Fruit fly (Drosophila melanogaster) whole organism, prepupa: ENCODE results near the gene Bug22.

Experiments
- CG11902 ChIP-seq: fragments of 200-800 bp; sonication (Bioruptor generic); optimal IDR thresholded peaks from 3 replicates; lab custom pipeline; 2016; ENCODE audit warnings: missing biosample characterization, missing genetic modification characterization
- CG3032 ChIP-seq: fragments of 200-800 bp; optimal IDR thresholded peaks from 2 replicates; lab custom pipeline; 2019; ENCODE audit warnings: missing biosample characterization, mild to moderate bottlenecking, missing genetic modification characterization, moderate library complexity
- CG3919 ChIP-seq: fragments of 200-800 bp; sonication (Bioruptor generic); optimal IDR thresholded peaks from 3 replicates; lab custom pipeline; 2016; ENCODE audit warnings: missing biosample characterization, missing genetic modification characterization
- CG6163 ChIP-seq: fragments of 200-800 bp; sonication (Bioruptor generic); IDR thresholded peaks from 3 replicates; pipeline ENCODE4 v1.3.6; 2022; ENCODE audit warnings: missing biosample characterization, missing genetic modification characterization
- CG7368 ChIP-seq: fragments of 200-800 bp; sonication (Bioruptor generic); optimal IDR thresholded peaks from 3 replicates; lab custom pipeline; 2016; ENCODE audit warnings: missing biosample characterization, missing genetic modification characterization
- Ets96B ChIP-seq: fragments of 200-800 bp; optimal IDR thresholded peaks from 2 replicates; lab custom pipeline; 2019; ENCODE audit warnings: missing biosample characterization, mild to moderate bottlenecking, missing genetic modification characterization, moderate library complexity
- Gug ChIP-seq: fragments of 200-800 bp; sonication (Bioruptor generic); IDR thresholded peaks from 2 replicates; pipeline ENCODE4 v1.3.6; 2022; ENCODE audit warnings: missing biosample characterization, missing genetic modification characterization
- Hr38 ChIP-seq: sonication (Bioruptor generic); optimal IDR thresholded peaks from 2 replicates; lab custom pipeline; 2016; ENCODE audit warnings: missing biosample characterization, missing genetic modification characterization
- Lpt ChIP-seq: fragments of 200-800 bp; sonication (Bioruptor generic); optimal IDR thresholded peaks from 3 replicates; lab custom pipeline; 2016; ENCODE audit warnings: missing biosample characterization, missing genetic modification characterization
- OdsH ChIP-seq: fragments of 200-800 bp; sonication (Bioruptor generic); optimal IDR thresholded peaks from 3 replicates; lab custom pipeline; 2016; ENCODE audit warnings: missing biosample characterization, missing genetic modification characterization
- Sox102F ChIP-seq: fragments of 200-800 bp; sonication (Bioruptor generic); optimal IDR thresholded peaks from 2 replicates; lab custom pipeline; 2016; ENCODE audit warnings: missing biosample characterization, mild to moderate bottlenecking, missing genetic modification characterization
- achi ChIP-seq: fragments of 200-800 bp; sonication (Bioruptor generic); optimal IDR thresholded peaks from 3 replicates; lab custom pipeline; 2016; ENCODE audit warnings: missing biosample characterization, missing genetic modification characterization
- fkh ChIP-seq: fragments of 200-800 bp; sonication (Bioruptor generic); optimal IDR thresholded peaks from 3 replicates; lab custom pipeline; 2017; ENCODE audit warnings: missing biosample characterization, mild to moderate bottlenecking, missing genetic modification characterization, moderate library complexity

DNA sequence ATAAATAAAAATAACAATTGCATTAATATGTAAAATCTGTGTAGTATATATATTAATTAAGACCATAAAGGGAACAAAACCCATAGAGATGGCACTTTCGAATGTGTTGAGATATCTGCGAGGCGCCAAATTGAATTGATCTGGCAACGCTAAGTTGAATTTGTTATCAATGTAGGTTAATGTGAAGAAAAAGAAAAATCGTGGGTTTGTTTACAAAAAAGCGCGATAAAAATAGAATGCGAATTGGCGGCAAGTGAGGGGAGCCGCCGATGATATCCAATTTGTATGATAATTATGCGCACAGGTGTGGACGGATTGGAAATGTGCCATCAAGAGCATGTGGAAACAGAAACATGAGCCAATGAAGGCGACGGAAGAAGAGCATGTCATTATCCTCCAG is 49.1 kb upstream of the Bug22 start:
- TF ChIP-seq CG11902 (no peak), Lpt (GFP tag; lab: Kevin White, UChicago) (no peak), achi (no peak), Ets96B (tag; lab: Kevin White, UChicago) (no peak), CG7368 (GFP tag; lab: Kevin White, UChicago) (no peak), CG6163 (GFP tag; lab: Robert Waterston, UW) (no peak), CG3919 (GFP tag; lab: Kevin White, UChicago) (no peak), fkh (GFP tag; lab: Kevin White, UChicago) (peak; percentile 59), CG3032 (tag; lab: Kevin White, UChicago) (no peak), Gug (no peak), Hr38 (GFP tag; lab: Kevin White, UChicago) (no peak), Sox102F (GFP tag; lab: Kevin White, UChicago) (no peak), OdsH (GFP tag; lab: Kevin White, UChicago) (no peak)
